Worm (Caenorhabditis elegans) whole organism, L3 larva: Measurements from ENCODE around the gene cyn-2.
A peak's percentile ranks its signal among the peaks of the same experiment; 100 is the strongest.

ENCODE experiments used
- fkh-2 ChIP-seq: fragments of 150-350 bp; optimal IDR thresholded peaks from 2 replicates; lab custom pipeline; 2014; ENCODE audit warnings: missing biosample characterization, missing genetic modification reagents, missing genetic modification characterization
- hmg-11 ChIP-seq: sonication (generic microtip); optimal IDR thresholded peaks from 2 replicates; lab custom pipeline; 2016; ENCODE audit warnings: missing genetic modification characterization, missing compliant biosample characterization
- nhr-23 ChIP-seq: fragments of 150-350 bp; optimal IDR thresholded peaks from 2 replicates; lab custom pipeline; 2014; ENCODE audit warnings: missing biosample characterization, missing genetic modification reagents, missing genetic modification characterization

- TF ChIP-seq hmg-11 (tag; lab: Kevin White, UChicago), result peak; percentile 72
- TF ChIP-seq fkh-2 (tag; lab: Kevin White, UChicago), result no peak
- no peak for TF ChIP-seq nhr-23 (tag; lab: Kevin White, UChicago)
Observed at ce11 chrIII:13712854-13713293, 20.4 kb downstream of the cyn-2 start.
